Fruit fly (Drosophila melanogaster) whole organism: ENCODE results near the gene Pp1-13C.

Experiments
- psq ChIP-seq: fragments of >200 bp; optimal IDR thresholded peaks from 2 replicates; lab custom pipeline; 2017
- usp ChIP-seq: fragments of >200 bp; optimal IDR thresholded peaks from 2 replicates; lab custom pipeline; 2017; ENCODE audit warnings: missing biosample characterization, missing genetic modification characterization, mixed read lengths

dm6 chrX:15385176-15386056 lies 24.6 kb upstream of the Pp1-13C start, which contains the start of gene CG9164:
- no peak for TF ChIP-seq usp (GFP tag; lab: Kevin White, UChicago)
- no peak for TF ChIP-seq psq (lab: Kevin White, UChicago)
